Worm (Caenorhabditis elegans): ENCODE measurements around the gene C55C3.7.

ce11 chrIV:5632536-5632935, 49.9 kb downstream of the C55C3.7 start:
- no peak for TF ChIP-seq ztf-16 (tag; optimal IDR thresholded peaks at IDR 0.05)
- TF ChIP-seq K09A11.1 (tag; optimal IDR thresholded peaks at IDR 0.05; ENCODE audit: insufficient read depth): no peak
- no peak for TF ChIP-seq fkh-10 (GFP tag; optimal IDR thresholded peaks at IDR 0.05)
- TF ChIP-seq madf-2 (tag; optimal IDR thresholded peaks at IDR 0.05): no peak
- TF ChIP-seq rnt-1 (tag; optimal IDR thresholded peaks at IDR 0.05): no peak
- no peak for TF ChIP-seq ama-1 (optimal IDR thresholded peaks at IDR 0.05)
